Fruit fly (Drosophila melanogaster): ENCODE results near the gene Drsl6.

Gene Drsl6

dm6 chr3L:3377965-3378292 lies 41.7 kb upstream of the Drsl6 start, which contains the start of gene Ids:
TSS of gene Ids (plus strand) at chr3L:3378268.
- peak; percentile 84 for TF ChIP-seq slbo (GFP tag; IDR thresholded peaks at IDR 0.05)
- no peak for TF ChIP-seq Spps (tag; optimal IDR thresholded peaks at IDR 0.05)
- no peak for TF ChIP-seq bbx (GFP tag; IDR thresholded peaks at IDR 0.05; ENCODE audit: partially characterized antibody)
- TF ChIP-seq nau (GFP tag; optimal IDR thresholded peaks at IDR 0.05) = no peak
- peak; percentile 63 for TF ChIP-seq CG10979 (tag; optimal IDR thresholded peaks at IDR 0.05)
- TF ChIP-seq sisA (GFP tag; IDR thresholded peaks at IDR 0.05) = peak; percentile 67
- TF ChIP-seq NfI (GFP tag; optimal IDR thresholded peaks at IDR 0.05) = peak; percentile 61
- peak; percentile 26 for TF ChIP-seq CG12155 (GFP tag; optimal IDR thresholded peaks at IDR 0.05)
- no peak for TF ChIP-seq CG15696 (tag; optimal IDR thresholded peaks at IDR 0.05)
- peak; percentile 76 for TF ChIP-seq ranshi (GFP tag; IDR thresholded peaks at IDR 0.05)
- TF ChIP-seq CG9932 (GFP tag; IDR thresholded peaks at IDR 0.05) = peak; percentile 70
- peak; percentile 65 for TF ChIP-seq CG32772 (GFP tag; IDR thresholded peaks at IDR 0.05)
- peak; percentile 79 for TF ChIP-seq CG17359 (tag; optimal IDR thresholded peaks at IDR 0.05)
- TF ChIP-seq CG1529 (GFP tag; optimal IDR thresholded peaks at IDR 0.05) = peak; percentile 21
- TF ChIP-seq Fer1 (GFP tag; optimal IDR thresholded peaks at IDR 0.05) = peak; percentile 69
- TF ChIP-seq CG9437 (GFP tag; optimal IDR thresholded peaks at IDR 0.05) = peak; percentile 27
- peak; percentile 76 for TF ChIP-seq CG2678 (tag; optimal IDR thresholded peaks at IDR 0.05)
- peak; percentile 76 for TF ChIP-seq CG32767 (GFP tag; IDR thresholded peaks at IDR 0.05)
- TF ChIP-seq BtbVII (GFP tag; optimal IDR thresholded peaks at IDR 0.05) = peak; percentile 70
- no peak for TF ChIP-seq HLH4C (GFP tag; IDR thresholded peaks at IDR 0.05; ENCODE audit: partially characterized antibody)
- TF ChIP-seq CG17361 (GFP tag; IDR thresholded peaks at IDR 0.05) = peak; percentile 72
- TF ChIP-seq CG3163 (GFP tag; optimal IDR thresholded peaks at IDR 0.05) = no peak
- peak; percentile 79; the same call in 2 of the 3 replicates for TF ChIP-seq so (GFP tag; IDR thresholded peaks at IDR 0.05)
- TF ChIP-seq CG31441 (GFP tag; IDR thresholded peaks at IDR 0.05) = peak; percentile 81
- TF ChIP-seq CG12659 (GFP tag; optimal IDR thresholded peaks at IDR 0.05) = peak; percentile 70
- TF ChIP-seq Dip3 (GFP tag; optimal IDR thresholded peaks at IDR 0.05) = peak; percentile 29
- TF ChIP-seq CG18476 (GFP tag; optimal IDR thresholded peaks at IDR 0.05) = peak; percentile 28
- TF ChIP-seq CG6683 (GFP tag; optimal IDR thresholded peaks at IDR 0.05) = peak; percentile 16
- TF ChIP-seq mam (GFP tag; optimal IDR thresholded peaks at IDR 0.05) = peak; percentile 39
- peak; percentile 44 for TF ChIP-seq pho (GFP tag; optimal IDR thresholded peaks at IDR 0.05)
- peak; percentile 84 for TF ChIP-seq Med (GFP tag)
- TF ChIP-seq fd96Cb (tag; optimal IDR thresholded peaks at IDR 0.05) = peak; percentile 71
- TF ChIP-seq pum (GFP tag; optimal IDR thresholded peaks at IDR 0.05) = no peak
- TF ChIP-seq CG3281 (GFP tag; optimal IDR thresholded peaks at IDR 0.05) = peak; percentile 60
- TF ChIP-seq CG15479 (GFP tag; optimal IDR thresholded peaks at IDR 0.05) = no peak
- peak; percentile 68 for TF ChIP-seq CG3847 (GFP tag; IDR thresholded peaks at IDR 0.05)
- peak; percentile 20; the same call in 1 of the 3 replicates for TF ChIP-seq z (GFP tag; IDR thresholded peaks at IDR 0.05)
- TF ChIP-seq HLH3B (GFP tag; IDR thresholded peaks at IDR 0.05) = peak; percentile 83
- TF ChIP-seq CG5245 (GFP tag; optimal IDR thresholded peaks at IDR 0.05) = peak; percentile 16
- TF ChIP-seq Hr3 (GFP tag; optimal IDR thresholded peaks at IDR 0.05) = peak; percentile 45
- peak; percentile 24 for TF ChIP-seq ATbp (GFP tag; optimal IDR thresholded peaks at IDR 0.05)
- peak; percentile 61 for TF ChIP-seq CoRest (tag; optimal IDR thresholded peaks at IDR 0.05)
- TF ChIP-seq ken (GFP tag; IDR thresholded peaks at IDR 0.05) = peak; percentile 48; the same call in 1 of the 3 replicates
- TF ChIP-seq CG9797 (GFP tag; optimal IDR thresholded peaks at IDR 0.05) = no peak
- TF ChIP-seq Nf-YC (tag; optimal IDR thresholded peaks at IDR 0.05) = no peak
- no peak for TF ChIP-seq Side (GFP tag; optimal IDR thresholded peaks at IDR 0.05)
- peak; percentile 78 for TF ChIP-seq Ada2b (GFP tag; IDR thresholded peaks at IDR 0.05)
- no peak for TF ChIP-seq CG8290 (GFP tag; optimal IDR thresholded peaks at IDR 0.05)
- no peak for TF ChIP-seq CG8290 (tag; optimal IDR thresholded peaks at IDR 0.05)
- no peak for TF ChIP-seq CG4854 (GFP tag; optimal IDR thresholded peaks at IDR 0.05)
- TF ChIP-seq trh (GFP tag; optimal IDR thresholded peaks at IDR 0.05) = peak; percentile 11
- 0 out of 3 replicates have a peak, but pooled peaks have one; percentile 64 for TF ChIP-seq CG3726 (GFP tag; IDR thresholded peaks at IDR 0.05)

All from whole organism, embryonic.